Worm (Caenorhabditis elegans): ENCODE measurements around the gene T21E8.6.

Gene T21E8.6

DNA sequence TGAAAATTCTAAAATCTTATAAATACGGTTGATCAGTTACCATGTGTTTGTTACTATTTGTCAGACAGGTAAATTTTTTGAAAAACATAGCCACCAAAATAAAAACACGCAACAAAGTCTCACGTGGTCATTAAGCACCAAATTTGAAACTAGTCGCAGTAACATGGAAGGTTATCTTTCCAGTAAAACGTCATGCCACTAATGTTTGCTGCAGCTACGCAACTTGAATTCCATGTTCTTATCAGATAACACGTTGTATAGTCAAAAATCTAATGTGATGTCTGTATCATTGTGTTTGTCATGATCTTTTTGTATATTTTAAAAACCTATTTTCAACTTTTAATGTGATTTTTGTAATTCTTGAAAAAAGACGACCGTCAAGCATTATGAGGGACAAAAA, 19.7 kb downstream of the T21E8.6 start:
- TF ChIP-seq jun-1 (tag; optimal IDR thresholded peaks at IDR 0.05) (peak; percentile 31), nhr-12 (tag; optimal IDR thresholded peaks at IDR 0.05) (no peak), nhr-77 (tag; optimal IDR thresholded peaks at IDR 0.05) (no peak), fkh-2 (tag; optimal IDR thresholded peaks at IDR 0.05) (no peak), ceh-16 (tag; optimal IDR thresholded peaks at IDR 0.05) (no peak), ztf-11 (tag; optimal IDR thresholded peaks at IDR 0.05) (no peak), pqm-1 (tag; optimal IDR thresholded peaks at IDR 0.05) (peak; percentile 92), egl-5 (tag; optimal IDR thresholded peaks at IDR 0.05) (no peak), pha-4 (tag; optimal IDR thresholded peaks at IDR 0.05) (peak; percentile 16), aly-2 (tag; optimal IDR thresholded peaks at IDR 0.05) (no peak), unc-39 (tag; optimal IDR thresholded peaks at IDR 0.05) (no peak), mml-1 (tag; optimal IDR thresholded peaks at IDR 0.05) (no peak), fkh-10 (GFP tag; optimal IDR thresholded peaks at IDR 0.05) (no peak), elt-2 (tag; optimal IDR thresholded peaks at IDR 0.05) (peak; percentile 90)

DNA sequence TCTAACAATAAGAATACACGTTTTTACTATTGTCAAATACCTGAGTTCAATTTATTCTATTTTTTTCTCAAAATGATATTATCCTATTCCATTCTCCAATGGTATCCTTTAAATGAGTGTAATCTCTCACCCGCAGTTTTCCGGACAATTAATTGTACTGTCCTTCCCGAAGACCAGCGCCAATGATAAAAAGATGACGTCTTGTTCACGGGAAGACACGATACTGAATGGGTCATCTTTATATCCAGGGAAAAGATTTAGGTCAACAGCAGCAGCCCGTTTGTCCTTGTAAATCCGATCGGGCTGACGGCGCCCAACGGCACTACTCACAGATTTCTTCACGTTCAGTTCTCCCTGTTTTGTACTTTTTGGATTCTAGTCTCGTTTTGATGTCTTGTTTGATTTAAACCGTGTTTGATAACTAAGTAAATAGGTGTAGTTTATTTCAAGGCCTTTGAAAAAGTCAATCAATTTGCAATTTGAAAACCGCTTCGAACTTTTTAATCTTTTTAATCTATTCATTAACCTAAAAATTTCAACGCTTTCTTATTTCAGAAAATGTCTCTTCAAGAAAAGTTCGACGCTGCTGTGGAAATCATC, 20.7 kb downstream of the T21E8.6 start, which contains the start of gene acbp-3:
acbp-3 (plus strand) TSS at position 550 of the 600 bp plus-strand sequence.
- TF ChIP-seq nhr-23 (tag; optimal IDR thresholded peaks at IDR 0.05) (peak; percentile 84), aly-2 (tag; optimal IDR thresholded peaks at IDR 0.05) (no peak)

DNA sequence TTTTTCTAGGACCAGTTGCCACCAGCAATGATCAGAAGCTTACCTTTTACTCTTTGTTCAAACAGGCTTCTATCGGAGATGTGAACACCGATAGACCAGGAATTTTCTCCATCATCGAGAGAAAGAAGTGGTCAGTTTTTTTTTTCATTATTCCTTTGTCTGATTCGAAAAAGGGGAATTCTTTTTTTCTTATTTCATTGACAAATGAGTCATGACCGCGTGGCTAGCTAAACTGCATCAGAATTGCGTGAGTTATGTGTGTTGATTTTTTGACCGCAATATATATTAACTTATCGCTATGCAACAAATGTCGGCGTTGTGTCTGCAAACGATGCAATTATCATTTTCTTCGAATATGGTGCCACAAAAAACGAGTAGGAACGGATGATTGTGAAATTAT, 21.3 kb downstream of the T21E8.6 start:
- TF ChIP-seq nhr-23 (tag; optimal IDR thresholded peaks at IDR 0.05): peak; percentile 16
- no peak for TF ChIP-seq nhr-11 (tag; optimal IDR thresholded peaks at IDR 0.05)
- TF ChIP-seq ceh-16 (tag; optimal IDR thresholded peaks at IDR 0.05): no peak
- TF ChIP-seq elt-2 (tag; optimal IDR thresholded peaks at IDR 0.05): peak; percentile 27
- no peak for TF ChIP-seq fos-1 (tag; optimal IDR thresholded peaks at IDR 0.05)
- TF ChIP-seq nhr-28 (tag; optimal IDR thresholded peaks at IDR 0.05): no peak

DNA sequence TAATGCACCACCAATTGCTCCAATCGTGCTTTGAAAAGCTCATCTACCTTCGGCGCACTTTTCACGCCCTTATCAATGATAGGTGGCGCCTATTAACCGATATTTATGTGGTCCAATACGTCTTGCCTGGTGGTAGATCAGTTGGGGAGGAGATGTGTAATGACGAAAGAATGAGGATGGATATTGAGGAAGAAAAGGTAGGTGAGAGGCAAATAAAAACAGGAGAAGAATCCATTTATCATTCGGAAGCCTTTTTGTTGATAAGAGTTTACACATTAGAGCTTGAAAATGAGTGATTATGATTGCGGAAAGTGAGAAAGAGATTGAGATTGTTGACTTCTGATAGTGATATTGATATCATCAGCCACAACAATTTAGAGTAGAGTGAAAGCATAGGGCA, 25.3 kb downstream of the T21E8.6 start:
- TF ChIP-seq elt-2 (tag; optimal IDR thresholded peaks at IDR 0.05): no peak
- peak; percentile 63 for TF ChIP-seq egl-5 (tag; optimal IDR thresholded peaks at IDR 0.05)

DNA sequence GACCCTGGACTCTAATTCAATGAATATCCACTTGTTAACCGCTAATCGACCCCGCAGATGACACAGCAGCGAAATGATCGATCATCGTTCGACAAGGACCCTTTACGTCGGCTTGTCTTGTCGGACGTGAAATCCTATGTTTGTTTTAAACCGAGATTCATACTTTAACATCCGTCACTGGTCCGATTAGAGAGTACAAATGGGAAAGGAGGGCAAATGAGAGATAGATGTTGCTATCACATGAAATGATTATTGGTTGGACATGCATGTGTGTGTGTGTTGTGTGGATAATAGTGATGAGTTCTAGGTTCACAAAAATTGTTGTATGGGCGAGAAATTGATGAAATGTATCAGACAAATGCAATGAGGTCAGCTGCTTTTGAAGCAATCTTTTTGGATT, 27.6 kb downstream of the T21E8.6 start:
- TF ChIP-seq nfya-1 (tag; optimal IDR thresholded peaks at IDR 0.05; ENCODE audit: insufficient read depth) (peak; percentile 30), egl-5 (tag; optimal IDR thresholded peaks at IDR 0.05) (peak; percentile 35), nhr-12 (tag; optimal IDR thresholded peaks at IDR 0.05) (no peak), eor-1 (tag; optimal IDR thresholded peaks at IDR 0.05) (no peak), elt-2 (tag; optimal IDR thresholded peaks at IDR 0.05) (no peak), nhr-25 (tag; optimal IDR thresholded peaks at IDR 0.05) (no peak)

DNA sequence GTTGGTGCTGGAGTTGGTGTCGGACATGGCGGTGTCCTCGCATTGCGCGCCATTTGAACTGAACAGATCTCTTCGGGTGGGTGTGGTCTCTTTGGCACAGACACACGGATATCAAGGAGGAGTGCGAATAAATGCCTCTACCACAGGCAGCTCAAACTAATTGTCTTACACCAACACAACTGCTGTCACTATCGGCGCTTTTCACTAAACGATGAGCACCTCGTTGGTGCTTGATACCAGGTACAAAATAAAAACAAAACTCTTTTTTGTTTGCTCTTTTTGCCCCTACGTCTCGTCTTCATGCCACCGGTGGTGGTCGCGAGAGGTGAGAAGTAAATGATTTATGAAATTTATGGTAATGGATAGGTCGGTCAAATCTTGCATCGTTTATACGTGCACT, 28.6 kb downstream of the T21E8.6 start, which contains the start of gene F47B10.8:
F47B10.8 (minus strand) TSS at position 101 of the 400 bp plus-strand sequence.
- TF ChIP-seq nhr-67 (tag; optimal IDR thresholded peaks at IDR 0.05) (no peak), nhr-11 (tag; optimal IDR thresholded peaks at IDR 0.05) (no peak), egl-27 (tag; optimal IDR thresholded peaks at IDR 0.05) (no peak), nhr-12 (tag; optimal IDR thresholded peaks at IDR 0.05) (no peak), nhr-23 (tag; optimal IDR thresholded peaks at IDR 0.05) (no peak)

DNA sequence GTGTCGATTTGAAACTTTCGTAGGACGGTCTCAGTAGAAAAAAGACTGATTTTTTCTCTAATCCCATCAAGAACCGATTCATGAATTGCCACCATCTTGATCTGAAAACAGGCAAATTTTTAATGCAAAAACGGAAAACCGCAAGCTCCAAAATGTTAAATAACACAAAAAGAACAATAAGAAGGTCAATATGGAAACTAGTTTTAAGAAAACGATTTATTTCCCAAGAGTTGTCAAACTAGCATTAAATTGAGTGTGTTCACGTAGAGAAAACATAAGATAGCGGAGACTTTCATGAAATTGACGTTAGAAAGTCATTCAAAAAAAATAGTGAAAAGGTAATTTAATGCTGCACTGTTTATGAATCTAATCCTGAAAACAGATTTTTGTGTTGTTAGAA, 31.9 kb downstream of the T21E8.6 start, which contains the start of gene F47B10.9:
F47B10.9 (minus strand) TSS at position 101 of the 400 bp plus-strand sequence.
- TF ChIP-seq ztf-11 (tag; optimal IDR thresholded peaks at IDR 0.05) (no peak), nhr-76 (tag; optimal IDR thresholded peaks at IDR 0.05) (no peak), mml-1 (tag; optimal IDR thresholded peaks at IDR 0.05) (no peak), R02D3.7 (tag; optimal IDR thresholded peaks at IDR 0.05) (no peak), elt-3 (tag; optimal IDR thresholded peaks at IDR 0.05) (no peak), eor-1 (tag; optimal IDR thresholded peaks at IDR 0.05) (no peak), ztf-4 (tag; optimal IDR thresholded peaks at IDR 0.05) (no peak)
